Fruit fly (Drosophila melanogaster) whole organism, prepupa: ENCODE measurements around the gene CG32241.

ENCODE experiments used
- CG10631 ChIP-seq: fragments of 200-800 bp; sonication (Bioruptor generic); optimal IDR thresholded peaks from 2 replicates; lab custom pipeline; 2016; ENCODE audit warnings: missing biosample characterization, missing genetic modification characterization
- CG11294 ChIP-seq: fragments of 200-800 bp; sonication (Bioruptor generic); IDR thresholded peaks from 2 replicates; pipeline ENCODE4 v1.3.6; 2022; ENCODE audit warnings: missing biosample characterization, missing genetic modification characterization
- CG11762 ChIP-seq: fragments of 200-800 bp; sonication (Bioruptor generic); optimal IDR thresholded peaks from 3 replicates; lab custom pipeline; 2016; ENCODE audit warnings: missing biosample characterization, missing genetic modification characterization; ENCODE audit not compliant: insufficient read depth
- CG15336 ChIP-seq: fragments of 200-800 bp; sonication (Bioruptor generic); IDR thresholded peaks from 2 replicates; pipeline ENCODE4 v1.3.6; 2022; ENCODE audit warnings: missing biosample characterization, missing genetic modification characterization
- CG1621 ChIP-seq: fragments of 200-800 bp; sonication (Bioruptor generic); optimal IDR thresholded peaks from 3 replicates; lab custom pipeline; 2018; ENCODE audit warnings: missing biosample characterization, mild to moderate bottlenecking, missing genetic modification characterization
- CG16779 ChIP-seq: fragments of 200-800 bp; sonication (Bioruptor generic); optimal IDR thresholded peaks from 3 replicates; lab custom pipeline; 2017; ENCODE audit warnings: missing biosample characterization, mild to moderate bottlenecking, missing genetic modification characterization
- CG31627 ChIP-seq: fragments of 200-800 bp; sonication (Bioruptor generic); optimal IDR thresholded peaks from 3 replicates; lab custom pipeline; 2016; ENCODE audit warnings: missing biosample characterization, missing genetic modification characterization
- CG32006 ChIP-seq: fragments of 200-800 bp; sonication (Bioruptor generic); optimal IDR thresholded peaks from 3 replicates; lab custom pipeline; 2017; ENCODE audit warnings: missing biosample characterization, mild to moderate bottlenecking, missing genetic modification characterization
- CG34406 ChIP-seq: fragments of 200-800 bp; sonication (Bioruptor generic); optimal IDR thresholded peaks from 3 replicates; lab custom pipeline; 2016; ENCODE audit warnings: missing biosample characterization, missing genetic modification characterization
- CG4318 ChIP-seq: fragments of 200-800 bp; sonication (Bioruptor generic); optimal IDR thresholded peaks from 3 replicates; lab custom pipeline; 2017; ENCODE audit warnings: missing biosample characterization, mild to moderate bottlenecking, missing genetic modification characterization
- CG6163 ChIP-seq: fragments of 200-800 bp; sonication (Bioruptor generic); IDR thresholded peaks from 3 replicates; pipeline ENCODE4 v1.3.6; 2022; ENCODE audit warnings: missing biosample characterization, missing genetic modification characterization
- CG6792 ChIP-seq: fragments of 200-800 bp; sonication (Bioruptor generic); optimal IDR thresholded peaks from 3 replicates; lab custom pipeline; 2016; ENCODE audit warnings: missing biosample characterization, missing genetic modification characterization
- CG7368 ChIP-seq: fragments of 200-800 bp; sonication (Bioruptor generic); optimal IDR thresholded peaks from 3 replicates; lab custom pipeline; 2016; ENCODE audit warnings: missing biosample characterization, missing genetic modification characterization
- Eip75B ChIP-seq: fragments of 200-800 bp; sonication (Bioruptor generic); optimal IDR thresholded peaks from 3 replicates; lab custom pipeline; 2016; ENCODE audit warnings: missing biosample characterization, missing genetic modification characterization
- Eip78C ChIP-seq: fragments of 200-800 bp; sonication (Bioruptor generic); peaks from one replicate; lab custom pipeline; 2016; ENCODE audit warnings: missing biosample characterization, missing genetic modification characterization
- Eip93F ChIP-seq: fragments of 200-800 bp; sonication (Bioruptor generic); optimal IDR thresholded peaks from 2 replicates; lab custom pipeline; 2016; ENCODE audit warnings: missing biosample characterization, mild to moderate bottlenecking, missing genetic modification characterization
- Ets21C ChIP-seq: fragments of 200-800 bp; sonication (Bioruptor generic); optimal IDR thresholded peaks from 3 replicates; lab custom pipeline; 2016; ENCODE audit warnings: missing biosample characterization, missing genetic modification characterization
- Ets96B ChIP-seq: fragments of 200-800 bp; optimal IDR thresholded peaks from 2 replicates; lab custom pipeline; 2019; ENCODE audit warnings: missing biosample characterization, mild to moderate bottlenecking, missing genetic modification characterization, moderate library complexity
- Hr38 ChIP-seq: sonication (Bioruptor generic); optimal IDR thresholded peaks from 2 replicates; lab custom pipeline; 2016; ENCODE audit warnings: missing biosample characterization, missing genetic modification characterization
- Hr39 ChIP-seq: fragments of 200-800 bp; sonication (Bioruptor generic); optimal IDR thresholded peaks from 2 replicates; lab custom pipeline; 2016; ENCODE audit warnings: missing biosample characterization, missing genetic modification characterization
- Hr4 ChIP-seq: fragments of 200-800 bp; sonication (Bioruptor generic); optimal IDR thresholded peaks from 3 replicates; lab custom pipeline; 2016; ENCODE audit warnings: missing biosample characterization, missing genetic modification characterization
- Lpt ChIP-seq: fragments of 200-800 bp; sonication (Bioruptor generic); optimal IDR thresholded peaks from 3 replicates; lab custom pipeline; 2016; ENCODE audit warnings: missing biosample characterization, missing genetic modification characterization
- Met ChIP-seq: fragments of 200-800 bp; sonication (Bioruptor generic); optimal IDR thresholded peaks from 3 replicates; lab custom pipeline; 2016; ENCODE audit warnings: missing biosample characterization, missing genetic modification characterization
- OdsH ChIP-seq: fragments of 200-800 bp; sonication (Bioruptor generic); optimal IDR thresholded peaks from 3 replicates; lab custom pipeline; 2016; ENCODE audit warnings: missing biosample characterization, missing genetic modification characterization
- Smox ChIP-seq: fragments of 200-800 bp; sonication (Bioruptor generic); optimal IDR thresholded peaks from 3 replicates; lab custom pipeline; 2016; ENCODE audit warnings: missing biosample characterization, missing genetic modification characterization
- Sox102F ChIP-seq: fragments of 200-800 bp; sonication (Bioruptor generic); optimal IDR thresholded peaks from 2 replicates; lab custom pipeline; 2016; ENCODE audit warnings: missing biosample characterization, mild to moderate bottlenecking, missing genetic modification characterization
- Sox15 ChIP-seq: fragments of 200-800 bp; sonication (Bioruptor generic); optimal IDR thresholded peaks from 3 replicates; lab custom pipeline; 2016; ENCODE audit warnings: missing biosample characterization, missing genetic modification characterization
- achi ChIP-seq: fragments of 200-800 bp; sonication (Bioruptor generic); optimal IDR thresholded peaks from 3 replicates; lab custom pipeline; 2016; ENCODE audit warnings: missing biosample characterization, missing genetic modification characterization
- acj6 ChIP-seq: fragments of 200-800 bp; sonication (Bioruptor generic); optimal IDR thresholded peaks from 3 replicates; lab custom pipeline; 2016; ENCODE audit warnings: missing biosample characterization, missing genetic modification characterization
- dac ChIP-seq: fragments of 200-800 bp; sonication (Bioruptor generic); optimal IDR thresholded peaks from 2 replicates; lab custom pipeline; 2017; ENCODE audit warnings: missing biosample characterization, mild to moderate bottlenecking, missing genetic modification characterization
- eg ChIP-seq: fragments of 200-800 bp; sonication (Bioruptor generic); IDR thresholded peaks from 3 replicates; pipeline ENCODE4 v1.3.6; 2022; ENCODE audit warnings: missing biosample characterization, missing genetic modification characterization
- esn ChIP-seq: fragments of 200-800 bp; sonication (Bioruptor generic); optimal IDR thresholded peaks from 2 replicates; lab custom pipeline; 2016; ENCODE audit warnings: missing biosample characterization, mild to moderate bottlenecking, missing genetic modification characterization, moderate library complexity
- fd59A ChIP-seq: fragments of 200-800 bp; sonication (Bioruptor generic); optimal IDR thresholded peaks from 2 replicates; lab custom pipeline; 2017; ENCODE audit warnings: missing biosample characterization, mild to moderate bottlenecking, missing genetic modification characterization, missing genetic modification reagents
- fd85E ChIP-seq: fragments of 200-800 bp; sonication (Bioruptor generic); optimal IDR thresholded peaks from 3 replicates; lab custom pipeline; 2016; ENCODE audit warnings: missing biosample characterization, missing genetic modification characterization
- lz ChIP-seq: fragments of 200-800 bp; sonication (Bioruptor generic); optimal IDR thresholded peaks from 3 replicates; lab custom pipeline; 2016; ENCODE audit warnings: missing biosample characterization, missing genetic modification characterization
- net ChIP-seq: fragments of 200-800 bp; sonication (Bioruptor generic); optimal IDR thresholded peaks from 3 replicates; lab custom pipeline; 2016; ENCODE audit warnings: missing biosample characterization, missing genetic modification characterization
- pdm3 ChIP-seq: fragments of 200-800 bp; sonication (Bioruptor generic); optimal IDR thresholded peaks from 3 replicates; lab custom pipeline; 2016; ENCODE audit warnings: missing biosample characterization, missing genetic modification characterization
- ss ChIP-seq, 2 experiments: fragments of 200-800 bp; sonication (Bioruptor generic); optimal IDR thresholded peaks; 2 replicates in 1 of 2; 3 replicates in 1 of 2; lab custom pipeline; 2017 to 2018; ENCODE audit warnings: mild to moderate bottlenecking in 2 of 2, missing biosample characterization in 2 of 2, missing genetic modification characterization in 2 of 2, moderate library complexity in 1 of 2
- topi ChIP-seq: fragments of 200-800 bp; sonication (Bioruptor generic); optimal IDR thresholded peaks from 3 replicates; lab custom pipeline; 2016; ENCODE audit warnings: missing biosample characterization, missing genetic modification characterization
- vri ChIP-seq: fragments of 200-800 bp; sonication (Bioruptor generic); optimal IDR thresholded peaks from 3 replicates; lab custom pipeline; 2016; ENCODE audit warnings: missing biosample characterization, mild to moderate bottlenecking, missing genetic modification characterization

Gene CG32241

DNA sequence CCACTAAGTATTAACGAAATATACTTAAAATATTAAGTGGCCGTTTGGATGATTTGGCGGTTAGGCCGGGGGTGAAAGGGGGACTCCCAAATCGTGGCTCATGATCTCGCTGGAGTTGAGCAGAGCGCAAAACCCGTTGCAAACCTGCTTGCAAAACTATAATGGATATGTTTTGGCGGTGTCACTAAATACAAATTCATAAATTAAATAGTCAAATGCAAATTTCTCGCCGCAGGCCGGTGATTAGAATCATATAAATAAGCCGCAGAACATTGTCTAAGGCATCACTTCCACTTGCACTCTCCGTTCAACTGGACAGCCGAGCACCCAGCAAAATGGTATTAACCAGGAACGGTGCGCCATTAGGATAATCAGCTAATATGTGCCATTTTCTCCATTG lies 16.1 kb upstream of the CG32241 start, which contains the start of gene CG11350:
Gene CG11350, plus strand, starts transcription at position 301 of the 400 bp plus-strand sequence.
- TF ChIP-seq vri (no peak), CG10631 (no peak), topi (GFP tag; lab: Kevin White, UChicago) (no peak), lz (GFP tag; lab: Kevin White, UChicago) (no peak), net (GFP tag; lab: Kevin White, UChicago) (no peak), Hr38 (no peak), Sox15 (no peak), CG34406 (GFP tag; lab: Kevin White, UChicago) (no peak), CG6792 (no peak), Hr4 (no peak), Met (GFP tag; lab: Kevin White, UChicago) (no peak), dac (no peak), fd85E (GFP tag; lab: Kevin White, UChicago) (no peak), Ets21C (no peak), acj6 (GFP tag; lab: Kevin White, UChicago) (no peak), Sox102F (no peak), eg (GFP tag; lab: Robert Waterston, UW) (no peak), CG15336 (no peak), CG16779 (tag; lab: Kevin White, UChicago) (no peak), fd59A (GFP tag; lab: Kevin White, UChicago) (no peak)
- TF ChIP-seq, all 60 proteins: peak for 0

DNA sequence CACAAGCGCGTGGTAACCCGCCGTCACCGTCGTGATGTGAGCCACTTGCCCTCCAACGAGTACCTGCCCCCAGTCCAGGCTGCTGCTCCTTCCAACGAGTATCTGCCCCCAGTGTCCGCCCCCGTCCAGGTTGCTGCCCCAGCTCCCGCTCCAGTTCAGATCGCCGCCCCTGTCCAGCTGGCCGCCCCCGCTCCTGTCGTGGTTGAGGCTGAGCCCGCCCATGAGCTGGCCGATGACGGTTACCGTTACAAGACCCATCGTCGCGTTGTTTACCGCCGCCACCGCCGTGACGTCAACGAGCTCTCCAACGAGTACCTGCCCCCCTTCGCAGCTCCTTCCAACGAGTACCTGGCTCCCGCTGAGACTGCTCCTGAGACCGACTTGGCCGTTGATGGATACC lies 14.3 kb upstream of the CG32241 start:
- TF ChIP-seq Ets21C (no peak), Eip93F (GFP tag; lab: Kevin White, UChicago) (no peak), CG11294 (GFP tag; lab: Robert Waterston, UW) (no peak), pdm3 (GFP tag; lab: Kevin White, UChicago) (no peak), CG11762 (GFP tag; lab: Kevin White, UChicago) (no peak), CG31627 (no peak), Lpt (GFP tag; lab: Kevin White, UChicago) (no peak), CG32006 (GFP tag; lab: Kevin White, UChicago) (no peak), CG4318 (GFP tag; lab: Kevin White, UChicago) (no peak), Ets96B (no peak), achi (no peak)

DNA sequence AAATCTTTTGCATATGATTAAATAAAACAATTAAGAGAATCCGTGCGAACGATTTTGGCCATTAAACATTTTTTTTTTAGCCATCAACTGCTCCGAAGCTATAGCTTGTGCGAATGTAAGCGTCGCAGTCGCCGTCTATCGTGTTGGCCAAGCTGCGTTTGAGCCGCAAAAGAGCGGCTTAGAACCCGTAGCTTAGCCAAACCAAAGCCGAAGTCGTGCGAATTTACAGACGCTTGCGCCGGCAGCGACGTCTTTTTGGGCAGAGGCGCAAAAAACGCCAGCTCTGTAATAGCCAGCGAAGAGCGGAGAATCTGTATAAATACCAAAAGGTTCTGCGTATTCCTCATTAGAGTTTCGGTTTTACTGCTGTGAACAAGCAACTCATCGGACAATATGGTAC lies 13.5 kb upstream of the CG32241 start, which contains the start of gene CG7465:
Gene CG7465, plus strand, starts transcription at position 346 of the 400 bp plus-strand sequence.
- TF ChIP-seq OdsH (no peak), ss (GFP tag; optimal IDR thresholded peaks at IDR 0.05; lab: Kevin White, UChicago) (no peak), Eip75B (GFP tag; lab: Kevin White, UChicago) (no peak), fd85E (GFP tag; lab: Kevin White, UChicago) (no peak), CG34406 (GFP tag; lab: Kevin White, UChicago) (no peak), Eip78C (GFP tag; lab: Kevin White, UChicago) (no peak), Met (GFP tag; lab: Kevin White, UChicago) (no peak), achi (no peak)

DNA sequence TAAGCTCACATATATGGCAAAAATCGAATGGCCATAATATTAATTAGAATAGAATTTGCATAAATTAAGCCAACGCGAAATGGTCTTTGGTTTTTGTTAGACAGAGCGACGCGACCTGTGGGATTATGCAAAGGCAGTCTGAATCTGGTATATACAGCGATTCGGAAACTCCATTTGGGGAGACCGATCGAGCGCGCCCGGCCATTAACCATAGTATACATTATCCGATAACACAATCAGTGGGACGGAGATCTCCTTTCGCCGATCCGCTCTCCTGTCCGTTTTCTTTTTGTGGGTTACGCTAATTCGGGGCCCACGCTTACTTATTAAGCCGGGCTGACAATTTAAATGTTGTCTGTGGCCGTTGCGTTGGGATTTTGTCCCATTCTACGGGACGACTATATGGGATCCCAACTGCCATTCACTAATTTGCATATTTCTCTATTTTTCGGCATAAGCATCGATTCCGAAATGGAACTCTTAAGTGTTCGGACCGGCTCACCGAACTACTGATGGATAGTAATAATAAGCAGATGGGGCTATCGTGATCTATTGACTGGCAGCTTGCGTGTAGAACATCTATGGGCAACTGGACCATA lies 11.3 kb upstream of the CG32241 start:
- TF ChIP-seq CG1621 (tag; lab: Kevin White, UChicago), result no peak
- TF ChIP-seq esn (GFP tag; lab: Kevin White, UChicago), result no peak
- TF ChIP-seq CG10631, result no peak
- TF ChIP-seq CG7368, result no peak
- TF ChIP-seq Hr39, result no peak
- TF ChIP-seq Eip78C (GFP tag; lab: Kevin White, UChicago), result no peak
- TF ChIP-seq CG6163, result no peak
- TF ChIP-seq acj6 (GFP tag; lab: Kevin White, UChicago), result no peak
- no peak for TF ChIP-seq Smox (GFP tag; lab: Kevin White, UChicago)
